Worm (Caenorhabditis elegans) whole organism, L4/young adult: ENCODE results near the gene pept-1.

Experiments used
- W03F9.2 ChIP-seq: fragments of 150-350 bp; optimal IDR thresholded peaks from 2 replicates; lab custom pipeline; 2014; ENCODE audit warnings: missing biosample characterization, missing genetic modification characterization
- dao-5 ChIP-seq: sonication (generic microtip); optimal IDR thresholded peaks from 2 replicates; lab custom pipeline; 2016; ENCODE audit warnings: missing genotype, missing genetic modification characterization, moderate library complexity, missing compliant biosample characterization
- him-1 ChIP-seq: sonication (generic microtip); optimal IDR thresholded peaks from 2 replicates; lab custom pipeline; 2016; ENCODE audit warnings: missing genotype, missing genetic modification reagents, missing genetic modification characterization, missing compliant biosample characterization

DNA sequence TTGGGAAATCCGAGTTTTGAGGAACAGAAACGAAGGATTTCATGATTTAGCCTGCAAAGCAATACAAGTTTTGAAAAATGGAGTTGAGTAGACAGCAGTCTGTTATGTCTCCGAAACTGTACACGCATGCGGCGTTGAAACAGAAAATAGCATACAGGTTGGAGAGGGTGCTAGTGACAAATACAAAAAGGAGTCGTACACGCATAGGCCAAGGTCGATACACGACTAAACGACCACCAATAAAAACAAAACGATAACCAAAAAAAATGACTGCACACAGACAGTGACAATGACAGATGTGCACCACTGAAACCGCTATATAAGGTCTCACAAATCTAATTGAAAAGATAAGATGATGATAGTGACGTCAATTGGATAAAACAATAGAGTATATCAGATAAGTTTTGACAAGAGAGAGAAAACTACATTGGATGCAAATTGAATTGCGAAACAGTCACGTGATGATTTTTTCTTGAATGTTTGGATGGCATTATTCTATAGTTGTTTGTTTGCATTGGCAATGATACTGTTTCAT is 7.7 kb upstream of the pept-1 start, which contains the start of gene fah-1:
- no peak for TF ChIP-seq dao-5 (tag; lab: Kevin White, UChicago)
- no peak for TF ChIP-seq W03F9.2 (tag; lab: Kevin White, UChicago)
- TF ChIP-seq him-1 (tag; lab: Kevin White, UChicago) = no peak
